Fruit fly (Drosophila melanogaster): Measurements from ENCODE around the gene Dlip1.

- TF ChIP-seq Hr96 (GFP tag; optimal IDR thresholded peaks at IDR 0.05) (no peak), Crg-1 (GFP tag; optimal IDR thresholded peaks at IDR 0.05) (no peak), Clk (GFP tag; optimal IDR thresholded peaks at IDR 0.05) (no peak), kay (GFP tag; ENCODE audit: borderline replicate concordance) (no peak), cic (GFP tag; optimal IDR thresholded peaks at IDR 0.05) (no peak), pad (GFP tag; optimal IDR thresholded peaks at IDR 0.05) (no peak), tj (GFP tag; optimal IDR thresholded peaks at IDR 0.05) (no peak), CG5204 (GFP tag; optimal IDR thresholded peaks at IDR 0.05) (no peak), Mnt (GFP tag; optimal IDR thresholded peaks at IDR 0.05) (no peak), CG11617 (GFP tag; optimal IDR thresholded peaks at IDR 0.05) (no peak), CG1620 (GFP tag; optimal IDR thresholded peaks at IDR 0.05) (no peak), CG14711 (tag; optimal IDR thresholded peaks at IDR 0.05) (no peak), CG33017 (tag; optimal IDR thresholded peaks at IDR 0.05) (no peak)
Measured at dm6 chrX:9129436-9129835, 29.0 kb upstream of the Dlip1 start.
